Fruit fly (Drosophila melanogaster) whole organism, embryonic: ENCODE results near the gene Hecw.

Source experiments
- B-H1 ChIP-seq: fragments of 200-800 bp; sonication (Bioruptor generic); IDR thresholded peaks from 3 replicates; pipeline ENCODE4 v1.3.6; 2022; ENCODE audit warnings: missing biosample characterization, missing genetic modification characterization
- CG1024 ChIP-seq: fragments of 200-800 bp; sonication (Bioruptor generic); IDR thresholded peaks from 2 replicates; pipeline ENCODE4 v1.3.6; 2022; ENCODE audit warnings: missing biosample characterization, missing genetic modification characterization
- CG10274 ChIP-seq: fragments of 200-800 bp; sonication (Bioruptor generic); optimal IDR thresholded peaks from 3 replicates; lab custom pipeline; 2017; ENCODE audit warnings: missing biosample characterization, mild to moderate bottlenecking, missing genetic modification characterization
- CG10321 ChIP-seq: fragments of 200-800 bp; sonication (Bioruptor generic); IDR thresholded peaks from 2 replicates; pipeline ENCODE4 v1.3.6; 2022; ENCODE audit warnings: missing biosample characterization, missing genetic modification characterization
- CG12219 ChIP-seq: fragments of 200-800 bp; sonication (Bioruptor generic); optimal IDR thresholded peaks from 3 replicates; lab custom pipeline; 2018; ENCODE audit warnings: missing biosample characterization, mild to moderate bottlenecking, missing genetic modification characterization
- CG12769 ChIP-seq: fragments of 200-800 bp; sonication (Bioruptor generic); optimal IDR thresholded peaks from 2 replicates; lab custom pipeline; 2019; ENCODE audit warnings: missing biosample characterization, mild to moderate bottlenecking, missing genetic modification characterization, moderate library complexity
- CG13296 ChIP-seq: fragments of 200-800 bp; sonication (Bioruptor generic); optimal IDR thresholded peaks from 3 replicates; lab custom pipeline; 2018; ENCODE audit warnings: missing biosample characterization, mild to moderate bottlenecking, missing genetic modification characterization
- CG14014 ChIP-seq: fragments of 200-800 bp; sonication (Bioruptor generic); IDR thresholded peaks from 2 replicates; pipeline ENCODE4 v1.3.6; 2022; ENCODE audit warnings: missing biosample characterization, missing genetic modification characterization
- CG1603 ChIP-seq: fragments of 200-800 bp; sonication (Bioruptor generic); optimal IDR thresholded peaks from 2 replicates; lab custom pipeline; 2019; ENCODE audit warnings: missing biosample characterization, mild to moderate bottlenecking, missing genetic modification characterization, moderate library complexity
- CG17328 ChIP-seq: fragments of 200-800 bp; sonication (Bioruptor generic); IDR thresholded peaks from 2 replicates; pipeline ENCODE4 v1.3.6; 2022; ENCODE audit warnings: missing biosample characterization, missing genetic modification characterization
- CG18619 ChIP-seq: fragments of 200-800 bp; sonication (Bioruptor generic); optimal IDR thresholded peaks from 3 replicates; lab custom pipeline; 2017; ENCODE audit warnings: missing biosample characterization, mild to moderate bottlenecking, missing genetic modification characterization
- CG18764 ChIP-seq: fragments of 200-800 bp; sonication (Bioruptor generic); optimal IDR thresholded peaks from 3 replicates; lab custom pipeline; 2016; ENCODE audit warnings: missing biosample characterization, missing genetic modification characterization
- CG30403 ChIP-seq: fragments of 200-800 bp; sonication (Bioruptor generic); optimal IDR thresholded peaks from 3 replicates; lab custom pipeline; 2016; ENCODE audit warnings: missing biosample characterization, missing genetic modification characterization
- CG31388 ChIP-seq: fragments of 200-800 bp; sonication (Bioruptor generic); optimal IDR thresholded peaks from 2 replicates; lab custom pipeline; 2016; ENCODE audit warnings: missing biosample characterization, missing genetic modification characterization
- CG32532 ChIP-seq: fragments of 200-800 bp; sonication (Bioruptor generic); IDR thresholded peaks from 2 replicates; pipeline ENCODE4 v1.3.6; 2022; ENCODE audit warnings: missing biosample characterization, missing genetic modification characterization
- CG4707 ChIP-seq: fragments of 200-800 bp; sonication (Bioruptor generic); optimal IDR thresholded peaks from 2 replicates; lab custom pipeline; 2018; ENCODE audit warnings: missing biosample characterization, mild to moderate bottlenecking, missing genetic modification characterization, moderate library complexity
- CG4730 ChIP-seq: fragments of 200-800 bp; sonication (Bioruptor generic); IDR thresholded peaks from 2 replicates; pipeline ENCODE4 v1.3.6; 2022; ENCODE audit warnings: missing biosample characterization, missing genetic modification characterization
- CG4820 ChIP-seq: fragments of 200-800 bp; sonication (Bioruptor generic); optimal IDR thresholded peaks from 3 replicates; lab custom pipeline; 2016; ENCODE audit warnings: missing biosample characterization, missing genetic modification characterization
- CG5180 ChIP-seq: fragments of 200-800 bp; sonication (Bioruptor generic); optimal IDR thresholded peaks from 3 replicates; lab custom pipeline; 2017; ENCODE audit warnings: missing biosample characterization, missing genetic modification characterization, mild to moderate bottlenecking, moderate library complexity, missing genetic modification reagents
- CG6175 ChIP-seq: fragments of 200-800 bp; sonication (Bioruptor generic); IDR thresholded peaks from 3 replicates; pipeline ENCODE4 v1.3.6; 2022; ENCODE audit warnings: missing biosample characterization, missing genetic modification characterization
- CG6765 ChIP-seq: fragments of 200-800 bp; sonication (Bioruptor generic); optimal IDR thresholded peaks from 3 replicates; lab custom pipeline; 2017; ENCODE audit warnings: missing biosample characterization, mild to moderate bottlenecking, missing genetic modification characterization
- CG6791 ChIP-seq: fragments of 200-800 bp; sonication (Bioruptor generic); IDR thresholded peaks from 3 replicates; pipeline ENCODE4 v1.3.6; 2022; ENCODE audit warnings: missing biosample characterization, missing genetic modification characterization; ENCODE audit not compliant: partially characterized antibody
- CTCF ChIP-seq: fragments of 200-800 bp; sonication (Bioruptor generic); optimal IDR thresholded peaks from 2 replicates; lab custom pipeline; 2017; ENCODE audit warnings: missing biosample characterization, mild to moderate bottlenecking, missing genetic modification characterization, moderate library complexity
- CrebB ChIP-seq: fragments of 200-800 bp; sonication (Bioruptor generic); optimal IDR thresholded peaks from 3 replicates; lab custom pipeline; 2018; ENCODE audit warnings: missing biosample characterization, mild to moderate bottlenecking, missing genetic modification characterization
- E2f2 ChIP-seq: fragments of 200-800 bp; sonication (Bioruptor generic); IDR thresholded peaks from 2 replicates; pipeline ENCODE4 v1.3.6; 2022; ENCODE audit warnings: missing biosample characterization, missing genetic modification characterization
- Ets65A ChIP-seq: fragments of 200-800 bp; sonication (Bioruptor generic); peaks from one replicate; lab custom pipeline; 2016; ENCODE audit warnings: missing biosample characterization, missing genetic modification characterization
- Fer2 ChIP-seq: fragments of 200-800 bp; sonication (Bioruptor generic); optimal IDR thresholded peaks from 2 replicates; lab custom pipeline; 2018; ENCODE audit warnings: missing biosample characterization, mild to moderate bottlenecking, missing genetic modification characterization, moderate library complexity
- Hr3 ChIP-seq: fragments of 200-800 bp; sonication (Bioruptor generic); optimal IDR thresholded peaks from 3 replicates; lab custom pipeline; 2016; ENCODE audit warnings: missing biosample characterization, missing genetic modification characterization
- Hr51 ChIP-seq, 2 experiments: fragments of 200-800 bp; sonication (Bioruptor generic); optimal IDR thresholded peaks; 2 replicates in 1 of 2; 3 replicates in 1 of 2; lab custom pipeline; 2016 to 2018; ENCODE audit warnings: missing biosample characterization in 2 of 2, missing genetic modification characterization in 2 of 2, mild to moderate bottlenecking in 1 of 2, moderate library complexity in 1 of 2
- Hsf ChIP-seq: fragments of 200-800 bp; sonication (Bioruptor generic); optimal IDR thresholded peaks from 3 replicates; lab custom pipeline; 2016; ENCODE audit warnings: missing biosample characterization, missing genetic modification characterization
- Myb ChIP-seq: fragments of 200-800 bp; sonication (Bioruptor generic); optimal IDR thresholded peaks from 2 replicates; lab custom pipeline; 2016; ENCODE audit warnings: missing biosample characterization, missing genetic modification characterization
- Neu2 ChIP-seq: fragments of 200-800 bp; sonication (Bioruptor generic); optimal IDR thresholded peaks from 3 replicates; lab custom pipeline; 2016; ENCODE audit warnings: missing biosample characterization, missing genetic modification characterization, borderline replicate concordance
- Ptx1 ChIP-seq: fragments of 200-800 bp; sonication (Bioruptor generic); IDR thresholded peaks from 2 replicates; pipeline ENCODE4 v1.3.6; 2022; ENCODE audit warnings: missing biosample characterization, missing genetic modification characterization
- Sin3A ChIP-seq: fragments of >200 bp; optimal IDR thresholded peaks from 2 replicates; lab custom pipeline; 2018
- Vsx1 ChIP-seq: fragments of 200-800 bp; sonication (Bioruptor generic); optimal IDR thresholded peaks from 2 replicates; lab custom pipeline; 2017; ENCODE audit warnings: missing biosample characterization, mild to moderate bottlenecking, missing genetic modification characterization, missing genetic modification reagents
- YL-1 ChIP-seq: fragments of 200-800 bp; sonication (Bioruptor generic); optimal IDR thresholded peaks from 3 replicates; lab custom pipeline; 2017; ENCODE audit warnings: missing biosample characterization, mild to moderate bottlenecking, missing genetic modification characterization
- al ChIP-seq: fragments of 200-800 bp; sonication (Bioruptor generic); IDR thresholded peaks from 2 replicates; pipeline ENCODE4 v1.3.6; 2022; ENCODE audit warnings: missing biosample characterization, missing genetic modification characterization
- croc ChIP-seq: fragments of 200-800 bp; sonication (Bioruptor generic); conservative IDR thresholded peaks from 3 replicates; pipeline ENCODE4 v1.3.6; 2022; ENCODE audit warnings: missing biosample characterization, missing genetic modification characterization
- dati ChIP-seq: fragments of 200-800 bp; sonication (Bioruptor generic); IDR thresholded peaks from 2 replicates; pipeline ENCODE4 v1.3.6; 2022; ENCODE audit warnings: missing biosample characterization, missing genetic modification characterization
- ems ChIP-seq: fragments of 200-800 bp; sonication (Bioruptor generic); optimal IDR thresholded peaks from 3 replicates; lab custom pipeline; 2016; ENCODE audit warnings: missing biosample characterization, missing genetic modification characterization
- fd64A ChIP-seq: fragments of 200-800 bp; sonication (Bioruptor generic); optimal IDR thresholded peaks from 3 replicates; lab custom pipeline; 2018; ENCODE audit warnings: missing biosample characterization, mild to moderate bottlenecking, missing genetic modification characterization
- gsb ChIP-seq: fragments of 200-800 bp; sonication (Bioruptor generic); IDR thresholded peaks from 2 replicates; pipeline ENCODE4 v1.3.6; 2022; ENCODE audit warnings: missing biosample characterization, missing genetic modification characterization
- hkb ChIP-seq, 2 experiments: fragments of 200-800 bp in 1 of 2; fragments of >200 bp in 1 of 2; sonication (Bioruptor generic) in 1 of 2; IDR thresholded peaks in 1 of 2; optimal IDR thresholded peaks in 1 of 2; 2 replicates each; pipeline versions ENCODE4 v1.3.6 to Lab custom; 2017 to 2022; ENCODE audit warnings: missing biosample characterization in 1 of 2, missing genetic modification characterization in 1 of 2
- mld ChIP-seq: fragments of 200-800 bp; sonication (Bioruptor generic); IDR thresholded peaks from 3 replicates; pipeline ENCODE4 v1.3.6; 2022; ENCODE audit warnings: missing biosample characterization, missing genetic modification characterization; ENCODE audit not compliant: partially characterized antibody
- phol ChIP-seq: fragments of 200-800 bp; sonication (Bioruptor generic); optimal IDR thresholded peaks from 3 replicates; lab custom pipeline; 2018; ENCODE audit warnings: missing biosample characterization, mild to moderate bottlenecking, missing genetic modification characterization, moderate library complexity
- pita ChIP-seq: fragments of 200-800 bp; sonication (Bioruptor generic); optimal IDR thresholded peaks from 2 replicates; lab custom pipeline; 2017; ENCODE audit warnings: missing biosample characterization, mild to moderate bottlenecking, missing genetic modification characterization
- ranshi ChIP-seq: fragments of 200-800 bp; sonication (Bioruptor generic); IDR thresholded peaks from 2 replicates; pipeline ENCODE4 v1.3.6; 2022; ENCODE audit warnings: missing biosample characterization, missing genetic modification characterization
- sisA ChIP-seq: fragments of 200-800 bp; sonication (Bioruptor generic); IDR thresholded peaks from 2 replicates; pipeline ENCODE4 v1.3.6; 2022; ENCODE audit warnings: missing biosample characterization, missing genetic modification characterization
- twi ChIP-seq: fragments of 200-800 bp; optimal IDR thresholded peaks from 2 replicates; lab custom pipeline; 2019; ENCODE audit warnings: missing biosample characterization, mild to moderate bottlenecking, missing genetic modification characterization, moderate library complexity
- tx ChIP-seq: fragments of 200-800 bp; sonication (Bioruptor generic); optimal IDR thresholded peaks from 2 replicates; lab custom pipeline; 2016; ENCODE audit warnings: missing biosample characterization, missing genetic modification characterization
- vvl ChIP-seq: fragments of 200-800 bp; sonication (Bioruptor generic); IDR thresholded peaks from 2 replicates; pipeline ENCODE4 v1.3.6; 2022; ENCODE audit warnings: missing biosample characterization, missing genetic modification characterization
- wor ChIP-seq: fragments of 200-800 bp; sonication (Bioruptor generic); IDR thresholded peaks from 2 replicates; pipeline ENCODE4 v1.3.6; 2022; ENCODE audit warnings: missing biosample characterization, missing genetic modification characterization

Hecw gene

dm6 chrX:9608727-9609419 lies at the start of gene Hecw, which contains the start of gene LysRS (continued):
- TF ChIP-seq CG6175 (GFP tag; lab: Robert Waterston, UW), result no peak
- TF ChIP-seq Myb (GFP tag; lab: Kevin White, UChicago), result peak; percentile 58
- TF ChIP-seq CG6791 (GFP tag; lab: Robert Waterston, UW), result no peak
- TF ChIP-seq Ptx1, result no peak
- TF ChIP-seq CrebB (tag; lab: Kevin White, UChicago), result no peak
- TF ChIP-seq CG6765 (GFP tag; lab: Kevin White, UChicago), result no peak
- no peak for TF ChIP-seq croc (GFP tag; lab: Robert Waterston, UW)
- TF ChIP-seq CG12769 (tag; lab: Kevin White, UChicago), result no peak
- no peak for TF ChIP-seq CG18764 (GFP tag; lab: Kevin White, UChicago)
- peak; percentile 87 for TF ChIP-seq CTCF
- no peak for TF ChIP-seq CG13296
- no peak for TF ChIP-seq Hr3 (GFP tag; lab: Kevin White, UChicago)
- TF ChIP-seq CG32532 (GFP tag; lab: Robert Waterston, UW), result no peak
- TF ChIP-seq mld (GFP tag; lab: Robert Waterston, UW), result no peak
- TF ChIP-seq Neu2 (GFP tag; lab: Kevin White, UChicago), result no peak
- no peak for TF ChIP-seq CG10274 (GFP tag; lab: Kevin White, UChicago)
- peak; percentile 78 for TF ChIP-seq Sin3A
- TF ChIP-seq gsb (GFP tag; lab: Robert Waterston, UW), result no peak
- no peak for TF ChIP-seq CG4730 (GFP tag; lab: Robert Waterston, UW)
- no peak for TF ChIP-seq al (GFP tag; lab: Robert Waterston, UW)
- TF ChIP-seq fd64A (GFP tag; lab: Kevin White, UChicago), result no peak
- TF ChIP-seq CG4707 (GFP tag; lab: Kevin White, UChicago), result no peak
- no peak for TF ChIP-seq CG5180 (GFP tag; lab: Kevin White, UChicago)
- no peak for TF ChIP-seq CG4820
- no peak for TF ChIP-seq sisA (GFP tag; lab: Robert Waterston, UW)
- no peak for TF ChIP-seq dati
- TF ChIP-seq Hr51 (GFP tag; optimal IDR thresholded peaks at IDR 0.05; lab: Kevin White, UChicago), result no peak
- TF ChIP-seq tx (GFP tag; lab: Kevin White, UChicago), result no peak
- TF ChIP-seq CG14014 (GFP tag; lab: Robert Waterston, UW), result no peak
- TF ChIP-seq Vsx1, result no peak
- TF ChIP-seq vvl, result 0 out of 2 replicates have a peak, but pooled peaks have one; percentile 19
- no peak for TF ChIP-seq CG12219 (GFP tag; lab: Kevin White, UChicago)
- TF ChIP-seq phol (tag; lab: Kevin White, UChicago), result peak; percentile 36
- no peak for TF ChIP-seq B-H1 (GFP tag; lab: Robert Waterston, UW)
- no peak for TF ChIP-seq CG17328 (GFP tag; lab: Robert Waterston, UW)
- TF ChIP-seq Ets65A (GFP tag; lab: Kevin White, UChicago), result peak; percentile 40
- TF ChIP-seq Fer2 (tag; lab: Kevin White, UChicago), result no peak
- no peak for TF ChIP-seq wor
- peak; percentile 70 for TF ChIP-seq YL-1 (GFP tag; lab: Kevin White, UChicago)
- no peak for TF ChIP-seq ems
- no peak for TF ChIP-seq CG1603
- TF ChIP-seq pita (GFP tag; lab: Kevin White, UChicago), result no peak
- TF ChIP-seq CG31388 (GFP tag; lab: Kevin White, UChicago), result no peak
- no peak for TF ChIP-seq CG30403 (GFP tag; lab: Kevin White, UChicago)
- peak; percentile 70 for TF ChIP-seq E2f2 (GFP tag; lab: Robert Waterston, UW)
- TF ChIP-seq CG10321 (GFP tag; lab: Robert Waterston, UW), result no peak
- TF ChIP-seq CG1024 (GFP tag; lab: Robert Waterston, UW), result no peak
- TF ChIP-seq Hsf, result no peak
- TF ChIP-seq CG18619 (GFP tag; lab: Kevin White, UChicago), result no peak
- no peak for TF ChIP-seq hkb (optimal IDR thresholded peaks at IDR 0.05; lab: Kevin White, UChicago)
- TF ChIP-seq hkb (GFP tag; IDR thresholded peaks at IDR 0.05; lab: Robert Waterston, UW), result no peak
- no peak for TF ChIP-seq twi (tag; lab: Kevin White, UChicago)
- TF ChIP-seq ranshi, result no peak
